Worm (Caenorhabditis elegans) whole organism, L2 larva: ENCODE measurements around the gene mob-1.
A peak's percentile ranks its signal among the peaks of the same experiment; 100 is the strongest.

ENCODE experiments used
- C34F6.9 ChIP-seq: fragments of 150-350 bp; optimal IDR thresholded peaks from 2 replicates; lab custom pipeline; 2014; ENCODE audit warnings: missing biosample characterization, missing genetic modification characterization
- F13H6.1 ChIP-seq: sonication (generic microtip); optimal IDR thresholded peaks from 2 replicates; lab custom pipeline; 2016; ENCODE audit warnings: missing genetic modification characterization, missing compliant biosample characterization
- R02D3.7 ChIP-seq: fragments of 150-350 bp; optimal IDR thresholded peaks from 2 replicates; lab custom pipeline; 2014; ENCODE audit warnings: missing biosample characterization, missing genetic modification characterization
- Y55F3AM.14 ChIP-seq: fragments of 200-800 bp; sonication (Bioruptor generic); optimal IDR thresholded peaks from 2 replicates; lab custom pipeline; 2018; ENCODE audit warnings: mild to moderate bottlenecking, missing genetic modification characterization, missing compliant biosample characterization
- ZK546.5 ChIP-seq: sonication (generic microtip); optimal IDR thresholded peaks from 2 replicates; lab custom pipeline; 2017; ENCODE audit warnings: missing biosample characterization, missing genetic modification characterization
- blmp-1 ChIP-seq: sonication (generic microtip); optimal IDR thresholded peaks from 2 replicates; lab custom pipeline; 2017; ENCODE audit warnings: missing genetic modification characterization, mild to moderate bottlenecking, missing compliant biosample characterization, antibody characterized with exemption, moderate library complexity; ENCODE audit not compliant: insufficient read depth
- ceh-16 ChIP-seq: fragments of 150-350 bp; optimal IDR thresholded peaks from 2 replicates; lab custom pipeline; 2014; ENCODE audit warnings: missing biosample characterization, missing genetic modification characterization
- crh-2 ChIP-seq: sonication (generic microtip); optimal IDR thresholded peaks from 2 replicates; lab custom pipeline; 2017; ENCODE audit warnings: missing biosample characterization, missing genetic modification characterization
- egl-27 ChIP-seq: sonication (generic microtip); optimal IDR thresholded peaks from 3 replicates; lab custom pipeline; 2017; ENCODE audit warnings: missing biosample characterization, missing genetic modification reagents, missing genetic modification characterization
- elt-1 ChIP-seq: fragments of 150-350 bp; optimal IDR thresholded peaks from 2 replicates; lab custom pipeline; 2014; ENCODE audit warnings: missing biosample characterization, missing genetic modification characterization
- fos-1 ChIP-seq: fragments of 150-350 bp; optimal IDR thresholded peaks from 2 replicates; lab custom pipeline; 2014; ENCODE audit warnings: missing biosample characterization, missing genetic modification characterization
- lin-11 ChIP-seq: fragments of 150-350 bp; sonication (generic microtip); optimal IDR thresholded peaks from 2 replicates; lab custom pipeline; 2014; ENCODE audit warnings: missing biosample characterization, missing genetic modification characterization, inconsistent platforms, mixed read lengths
- lin-13 ChIP-seq: fragments of 150-350 bp; optimal IDR thresholded peaks from 2 replicates; lab custom pipeline; 2014; ENCODE audit warnings: missing biosample characterization, missing genetic modification reagents, missing genetic modification characterization
- lin-39 ChIP-seq: fragments of 150-350 bp; optimal IDR thresholded peaks from 2 replicates; lab custom pipeline; 2014; ENCODE audit warnings: missing biosample characterization, missing genetic modification reagents, missing genetic modification characterization
- lsy-2 ChIP-seq, 2 experiments: fragments of 150-350 bp in 1 of 2; sonication (generic microtip) in 1 of 2; optimal IDR thresholded peaks; 2 replicates each; lab custom pipeline; 2014 to 2017; ENCODE audit warnings: missing biosample characterization in 2 of 2, missing genetic modification characterization in 2 of 2
- mab-5 ChIP-seq: fragments of 150-350 bp; optimal IDR thresholded peaks from 2 replicates; lab custom pipeline; 2014; ENCODE audit warnings: missing biosample characterization, missing genetic modification characterization
- mdl-1 ChIP-seq, 2 experiments: fragments of 150-350 bp in 1 of 2; sonication (generic microtip) in 1 of 2; optimal IDR thresholded peaks; 2 replicates each; lab custom pipeline; 2017; ENCODE audit warnings: missing biosample characterization in 2 of 2, missing genetic modification characterization in 2 of 2
- nhr-10 ChIP-seq: sonication (generic microtip); optimal IDR thresholded peaks from 2 replicates; lab custom pipeline; 2017; ENCODE audit warnings: missing biosample characterization, missing genetic modification characterization
- nhr-11 ChIP-seq: fragments of 150-350 bp; optimal IDR thresholded peaks from 2 replicates; lab custom pipeline; 2014; ENCODE audit warnings: missing biosample characterization, missing genetic modification characterization
- nhr-12 ChIP-seq: fragments of 150-350 bp; optimal IDR thresholded peaks from 2 replicates; lab custom pipeline; 2014; ENCODE audit warnings: missing biosample characterization, missing genetic modification characterization
- nhr-129 ChIP-seq: fragments of 150-350 bp; optimal IDR thresholded peaks from 2 replicates; lab custom pipeline; 2014; ENCODE audit warnings: missing biosample characterization, missing genetic modification characterization
- nhr-21 ChIP-seq: fragments of 150-350 bp; optimal IDR thresholded peaks from 2 replicates; lab custom pipeline; 2014; ENCODE audit warnings: missing biosample characterization, missing genetic modification characterization
- nhr-237 ChIP-seq: fragments of 150-350 bp; optimal IDR thresholded peaks from 2 replicates; lab custom pipeline; 2014; ENCODE audit warnings: missing biosample characterization, missing genetic modification characterization
- nhr-25 ChIP-seq: fragments of 150-350 bp; sonication (generic microtip); optimal IDR thresholded peaks from 3 replicates; lab custom pipeline; 2014; ENCODE audit warnings: missing biosample characterization, missing genetic modification characterization
- nhr-6 ChIP-seq: fragments of 150-350 bp; optimal IDR thresholded peaks from 2 replicates; lab custom pipeline; 2014; ENCODE audit warnings: missing biosample characterization, missing genetic modification characterization
- peb-1 ChIP-seq: fragments of 150-350 bp; optimal IDR thresholded peaks from 2 replicates; lab custom pipeline; 2014; ENCODE audit warnings: missing biosample characterization, missing genetic modification characterization
- sem-4 ChIP-seq: fragments of 150-350 bp; optimal IDR thresholded peaks from 2 replicates; lab custom pipeline; 2014; ENCODE audit warnings: missing biosample characterization, missing genetic modification reagents, missing genetic modification characterization
- skn-1 ChIP-seq: sonication (generic microtip); optimal IDR thresholded peaks from 2 replicates; lab custom pipeline; 2017; ENCODE audit warnings: missing biosample characterization, missing genetic modification characterization
- sma-9 ChIP-seq, 2 experiments: fragments of 150-350 bp in 1 of 2; sonication (generic microtip) in 1 of 2; optimal IDR thresholded peaks; 2 replicates each; lab custom pipeline; 2014 to 2016; ENCODE audit warnings: missing genetic modification characterization in 2 of 2, mild to moderate bottlenecking in 1 of 2, missing biosample characterization in 1 of 2, missing compliant biosample characterization in 1 of 2, missing genetic modification reagents in 1 of 2, moderate library complexity in 1 of 2
- unc-39 ChIP-seq: fragments of 150-350 bp; optimal IDR thresholded peaks from 2 replicates; lab custom pipeline; 2014; ENCODE audit warnings: missing biosample characterization, missing genetic modification characterization
- unc-55 ChIP-seq: fragments of 150-350 bp; sonication (generic microtip); optimal IDR thresholded peaks from 3 replicates; lab custom pipeline; 2014; ENCODE audit warnings: missing biosample characterization, missing genetic modification reagents, missing genetic modification characterization
- unc-62 ChIP-seq: fragments of 150-350 bp; optimal IDR thresholded peaks from 2 replicates; lab custom pipeline; 2014; ENCODE audit warnings: missing biosample characterization, missing genetic modification reagents, missing genetic modification characterization
- ztf-1 ChIP-seq: fragments of 200-800 bp; sonication (Bioruptor generic); conservative IDR thresholded peaks from 2 replicates; pipeline ENCODE4 v1.3.6; 2022; ENCODE audit warnings: missing genetic modification characterization, missing compliant biosample characterization
- ztf-11 ChIP-seq: sonication (generic microtip); optimal IDR thresholded peaks from 2 replicates; lab custom pipeline; 2017; ENCODE audit warnings: missing biosample characterization, missing genetic modification characterization
- ztf-4 ChIP-seq: fragments of 150-350 bp; optimal IDR thresholded peaks from 2 replicates; lab custom pipeline; 2014; ENCODE audit warnings: missing biosample characterization, missing genetic modification characterization

The mob-1 gene

ce11 chrIV:11877674-11878073, 17.3 kb downstream of the mob-1 start, which contains the start of gene pph-2:
Gene pph-2, minus strand, starts transcription at chrIV:11877774.
- no peak for TF ChIP-seq lin-13 (GFP tag; lab: Kevin White, UChicago)
- no peak for TF ChIP-seq lin-11 (tag; lab: Kevin White, UChicago)
- no peak for TF ChIP-seq nhr-25 (tag; lab: Kevin White, UChicago)
- TF ChIP-seq nhr-11 (tag; lab: Kevin White, UChicago), result no peak
- TF ChIP-seq, all 48 proteins: peak for 0

ce11 chrIV:11878249-11878648, 17.9 kb downstream of the mob-1 start, which contains the start of gene cutl-27:
Gene cutl-27, plus strand, starts transcription at chrIV:11878549.
- TF ChIP-seq unc-62 (GFP tag; lab: Kevin White, UChicago) (no peak), lin-13 (GFP tag; lab: Kevin White, UChicago) (no peak), skn-1 (tag; lab: Kevin White, UChicago) (no peak), blmp-1 (tag; lab: Kevin White, UChicago) (no peak), F13H6.1 (tag; lab: Kevin White, UChicago) (no peak), unc-55 (GFP tag; lab: Kevin White, UChicago) (no peak), sma-9 (GFP tag; optimal IDR thresholded peaks at IDR 0.05; lab: Kevin White, UChicago) (no peak), sma-9 (tag; optimal IDR thresholded peaks at IDR 0.05; lab: Kevin White, UChicago) (no peak), elt-1 (tag; lab: Kevin White, UChicago) (no peak), ztf-1 (no peak), egl-27 (tag; lab: Kevin White, UChicago) (no peak), lsy-2 (tag; optimal IDR thresholded peaks at IDR 0.05; lab: Kevin White, UChicago) (no peak), mdl-1 (tag; optimal IDR thresholded peaks at IDR 0.05; lab: Kevin White, UChicago) (no peak), ZK546.5 (no peak), mab-5 (tag; lab: Kevin White, UChicago) (no peak), nhr-12 (no peak), R02D3.7 (tag; lab: Kevin White, UChicago) (no peak), nhr-237 (no peak), nhr-10 (no peak)

DNA sequence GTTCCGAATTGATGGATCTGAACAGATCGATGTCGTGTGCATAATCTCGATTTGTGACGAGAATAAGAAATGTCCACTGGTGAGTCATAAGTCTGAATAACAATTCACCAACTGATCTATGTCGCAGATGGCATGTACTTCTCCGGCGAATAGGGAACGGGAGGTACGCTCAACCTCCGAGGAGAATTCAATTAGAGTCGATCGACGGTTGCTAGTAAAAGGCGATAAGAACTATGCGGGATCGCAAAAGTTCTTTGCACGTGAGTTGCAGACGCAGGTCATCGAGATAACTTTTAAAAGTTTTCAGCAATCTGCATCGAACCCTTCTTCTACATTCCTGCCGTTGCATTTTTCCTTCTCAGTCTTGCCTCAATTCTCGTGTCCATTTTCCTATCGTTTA, 22.2 kb downstream of the mob-1 start:
- TF ChIP-seq sem-4 (tag; lab: Kevin White, UChicago) (no peak), ceh-16 (tag; lab: Kevin White, UChicago) (peak; percentile 73), elt-1 (tag; lab: Kevin White, UChicago) (peak; percentile 67), F13H6.1 (tag; lab: Kevin White, UChicago) (no peak), nhr-6 (tag; lab: Kevin White, UChicago) (no peak), unc-39 (tag; lab: Kevin White, UChicago) (no peak), sma-9 (GFP tag; optimal IDR thresholded peaks at IDR 0.05; lab: Kevin White, UChicago) (peak; percentile 58), sma-9 (tag; optimal IDR thresholded peaks at IDR 0.05; lab: Kevin White, UChicago) (no peak)

- TF ChIP-seq ztf-4 (tag; lab: Kevin White, UChicago) (no peak), R02D3.7 (tag; lab: Kevin White, UChicago) (no peak), lsy-2 (tag; optimal IDR thresholded peaks at IDR 0.05; lab: Kevin White, UChicago) (no peak), blmp-1 (tag; lab: Kevin White, UChicago) (peak; percentile 62), skn-1 (tag; lab: Kevin White, UChicago) (no peak), nhr-129 (tag; lab: Kevin White, UChicago) (no peak), unc-62 (GFP tag; lab: Kevin White, UChicago) (no peak), lin-39 (tag; lab: Kevin White, UChicago) (no peak), nhr-21 (tag; lab: Kevin White, UChicago) (peak; percentile 48), peb-1 (tag; lab: Kevin White, UChicago) (no peak), C34F6.9 (tag; lab: Kevin White, UChicago) (no peak), sma-9 (GFP tag; optimal IDR thresholded peaks at IDR 0.05; lab: Kevin White, UChicago) (peak; percentile 15), sma-9 (tag; optimal IDR thresholded peaks at IDR 0.05; lab: Kevin White, UChicago) (no peak), fos-1 (tag; lab: Kevin White, UChicago) (peak; percentile 9), mab-5 (tag; lab: Kevin White, UChicago) (no peak)
Measured at ce11 chrIV:11883478-11883877, 23.1 kb downstream of the mob-1 start.

DNA sequence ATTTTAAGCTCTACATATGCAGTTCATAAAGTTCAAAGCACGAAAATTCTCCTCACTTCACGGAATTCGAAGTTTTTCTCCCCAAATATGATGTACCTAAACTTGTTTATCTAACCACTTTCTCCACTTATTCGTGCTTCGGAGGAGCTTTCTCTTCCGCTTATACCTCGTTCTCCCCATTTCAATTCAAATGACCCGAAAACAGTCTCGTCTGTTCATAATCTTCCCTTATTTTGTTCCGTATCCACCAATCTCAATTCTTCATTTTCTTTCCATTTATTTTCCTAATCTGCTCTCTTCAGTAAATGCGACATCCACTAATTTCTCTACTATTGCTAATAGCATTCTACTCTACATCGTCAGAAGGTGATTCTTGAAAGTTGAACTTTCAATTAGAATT, 25.0 kb downstream of the mob-1 start, which contains the start of gene let-653:
Gene let-653 (plus strand): TSS at position 301 of the 400 bp plus-strand sequence.
- TF ChIP-seq crh-2 (no peak), ZK546.5 (no peak), elt-1 (tag; lab: Kevin White, UChicago) (no peak), sma-9 (GFP tag; optimal IDR thresholded peaks at IDR 0.05; lab: Kevin White, UChicago) (no peak), sma-9 (tag; optimal IDR thresholded peaks at IDR 0.05; lab: Kevin White, UChicago) (no peak), nhr-6 (tag; lab: Kevin White, UChicago) (no peak), unc-62 (GFP tag; lab: Kevin White, UChicago) (no peak), fos-1 (tag; lab: Kevin White, UChicago) (no peak), lin-13 (GFP tag; lab: Kevin White, UChicago) (no peak), ztf-11 (tag; lab: Kevin White, UChicago) (no peak), unc-55 (GFP tag; lab: Kevin White, UChicago) (no peak), R02D3.7 (tag; lab: Kevin White, UChicago) (no peak), Y55F3AM.14 (GFP tag; lab: Kevin White, UChicago) (no peak)
